Worm (Caenorhabditis elegans) whole organism, early embryonic: Measurements from ENCODE around the gene tmed-12.
"Not testable (repeated sequence)": the region's sequence is repeated elsewhere in the genome, so short reads cannot be mapped to it uniquely, and the experiment has no call there.

ENCODE experiments used
- B0310.2 ChIP-seq: sonication (generic microtip); optimal IDR thresholded peaks from 2 replicates; lab custom pipeline; 2016; ENCODE audit warnings: mild to moderate bottlenecking, missing genetic modification characterization, missing compliant biosample characterization
- F13C5.2 ChIP-seq: sonication (generic microtip); optimal IDR thresholded peaks from 2 replicates; lab custom pipeline; 2017; ENCODE audit warnings: mild to moderate bottlenecking, missing genetic modification characterization, inconsistent platforms, missing compliant biosample characterization
- aly-1 ChIP-seq: sonication (generic microtip); optimal IDR thresholded peaks from 2 replicates; lab custom pipeline; 2016; ENCODE audit warnings: missing genetic modification characterization, missing compliant biosample characterization
- ama-1 ChIP-seq: fragments of 150-350 bp; optimal IDR thresholded peaks from 2 replicates; lab custom pipeline; 2014
- ceh-13 ChIP-seq: fragments of 200-800 bp; sonication (Bioruptor generic); optimal IDR thresholded peaks from 2 replicates; lab custom pipeline; 2018; ENCODE audit warnings: mild to moderate bottlenecking, missing genetic modification characterization, missing compliant biosample characterization
- ceh-36 ChIP-seq: sonication (generic microtip); optimal IDR thresholded peaks from 2 replicates; lab custom pipeline; 2016; ENCODE audit warnings: missing genetic modification characterization, inconsistent platforms, missing compliant biosample characterization
- ets-7 ChIP-seq: sonication (generic microtip); optimal IDR thresholded peaks from 2 replicates; lab custom pipeline; 2016; ENCODE audit warnings: missing genotype, missing genetic modification characterization, missing compliant biosample characterization
- flt-1 ChIP-seq: fragments of 200-800 bp; sonication (Bioruptor generic); IDR thresholded peaks from 2 replicates; pipeline ENCODE4 v1.3.6; 2022; ENCODE audit warnings: missing genetic modification characterization, missing compliant biosample characterization
- hmbx-1 ChIP-seq: sonication (generic microtip); optimal IDR thresholded peaks from 2 replicates; lab custom pipeline; 2016; ENCODE audit warnings: mild to moderate bottlenecking, missing genetic modification characterization, missing compliant biosample characterization
- hmg-4 ChIP-seq: fragments of 200-800 bp; sonication (Bioruptor generic); optimal IDR thresholded peaks from 2 replicates; lab custom pipeline; 2018; ENCODE audit warnings: mild to moderate bottlenecking, missing genetic modification characterization, missing compliant biosample characterization
- hnd-1 ChIP-seq: sonication (generic microtip); optimal IDR thresholded peaks from 2 replicates; lab custom pipeline; 2016; ENCODE audit warnings: missing genetic modification characterization, missing compliant biosample characterization
- pes-1 ChIP-seq: fragments of 200-800 bp; sonication (Bioruptor generic); IDR thresholded peaks from 2 replicates; pipeline ENCODE4 v1.3.6; 2022; ENCODE audit warnings: missing genetic modification reagents, missing genetic modification characterization, missing compliant biosample characterization
- scrt-1 ChIP-seq: fragments of 200-800 bp; sonication (Bioruptor generic); IDR thresholded peaks from 2 replicates; pipeline ENCODE4 v1.3.6; 2022; ENCODE audit warnings: missing genetic modification characterization, missing compliant biosample characterization
- sea-1 ChIP-seq: fragments of 200-800 bp; sonication (Bioruptor generic); conservative IDR thresholded peaks from 2 replicates; pipeline ENCODE4 v1.3.6; 2022; ENCODE audit warnings: missing genetic modification characterization, missing compliant biosample characterization
- tbx-11 ChIP-seq: fragments of 200-800 bp; sonication (Bioruptor generic); IDR thresholded peaks from 2 replicates; pipeline ENCODE4 v1.3.6; 2022; ENCODE audit warnings: missing genetic modification characterization, missing compliant biosample characterization
- tbx-37 ChIP-seq: fragments of 200-800 bp; sonication (Bioruptor generic); conservative IDR thresholded peaks from 2 replicates; pipeline ENCODE4 v1.3.6; 2022; ENCODE audit warnings: missing genetic modification reagents, missing genetic modification characterization, missing compliant biosample characterization
- tra-4 ChIP-seq: sonication (generic microtip); optimal IDR thresholded peaks from 2 replicates; lab custom pipeline; 2017; ENCODE audit warnings: missing genetic modification characterization, missing compliant biosample characterization

Gene tmed-12

DNA sequence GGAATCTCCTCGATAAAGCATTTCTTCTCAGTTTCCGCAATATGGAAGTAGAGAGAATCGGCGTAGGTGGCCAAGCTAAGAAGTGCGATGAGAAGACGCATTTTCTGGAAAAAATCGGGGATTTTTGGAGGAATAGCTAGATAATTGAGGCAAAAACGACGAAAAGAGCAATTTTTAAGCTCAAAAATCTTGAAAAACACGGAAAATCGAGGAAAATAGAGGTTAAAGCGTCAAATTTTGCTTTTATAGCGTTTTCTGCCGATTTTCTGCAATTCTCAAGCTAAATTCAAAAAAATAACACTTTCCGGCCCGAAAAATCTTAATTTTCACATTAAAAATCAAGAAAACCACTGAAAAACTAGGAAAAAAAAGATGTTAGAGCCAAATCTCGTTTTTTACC is at the start of gene tmed-12:
Gene tmed-12 (minus strand): TSS at position 101 of the 400 bp plus-strand sequence.
- not testable (repeated sequence) for TF ChIP-seq ceh-36 (tag; lab: Kevin White, UChicago); sea-1 (GFP tag; lab: Robert Waterston, UW); aly-1

DNA sequence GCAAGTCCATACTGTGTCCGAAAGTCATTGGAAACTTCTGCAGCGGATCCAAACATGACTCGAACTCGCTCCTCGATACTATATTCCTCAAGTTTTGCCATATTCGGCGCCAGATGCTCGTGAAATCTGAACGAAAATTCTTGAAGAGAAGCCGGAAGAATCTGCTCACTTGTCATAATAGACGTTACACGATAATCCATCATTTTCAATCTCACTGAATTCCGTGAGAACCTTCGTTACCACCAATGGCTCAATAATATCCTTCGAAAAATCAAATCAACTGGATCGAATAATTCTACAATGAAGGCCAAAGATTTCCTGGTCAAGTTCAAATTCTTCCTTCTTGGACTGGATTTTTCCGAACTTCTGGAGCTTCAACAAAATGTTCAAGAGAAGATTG is 48.2 kb upstream of the tmed-12 start, which contains the start of gene Y73B3B.1:
Gene Y73B3B.1 (minus strand): TSS at position 101 of the 400 bp plus-strand sequence.
- not testable (repeated sequence) for TF ChIP-seq ets-7 (tag; lab: Kevin White, UChicago); ceh-13; scrt-1 (GFP tag; lab: Robert Waterston, UW)

DNA sequence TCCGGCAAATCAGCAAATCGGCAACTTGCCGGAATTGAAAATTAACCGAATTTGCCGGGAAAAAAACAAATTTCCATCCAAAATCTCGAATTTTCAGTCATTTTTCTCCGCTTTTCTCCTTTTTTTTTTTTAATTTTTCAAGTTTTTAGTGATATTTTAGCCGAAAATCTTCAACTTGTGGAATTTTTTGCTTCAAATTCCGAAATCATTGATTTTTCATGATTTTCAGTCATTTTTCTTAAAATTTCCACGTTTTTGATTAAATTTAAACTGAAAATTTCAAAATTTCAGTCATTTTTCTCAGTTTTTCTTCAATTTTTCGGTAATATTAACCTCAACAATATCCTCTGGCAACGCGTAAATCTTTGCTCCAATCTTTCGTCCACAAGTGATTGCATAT is 46.8 kb upstream of the tmed-12 start, which contains the start of gene Y73B3B.3:
Gene Y73B3B.3 (plus strand): TSS at position 301 of the 400 bp plus-strand sequence.
- TF ChIP-seq ama-1 (lab: Kevin White, UChicago); ets-7 (tag; lab: Kevin White, UChicago); tra-4 (tag; lab: Kevin White, UChicago): not testable (repeated sequence)

DNA sequence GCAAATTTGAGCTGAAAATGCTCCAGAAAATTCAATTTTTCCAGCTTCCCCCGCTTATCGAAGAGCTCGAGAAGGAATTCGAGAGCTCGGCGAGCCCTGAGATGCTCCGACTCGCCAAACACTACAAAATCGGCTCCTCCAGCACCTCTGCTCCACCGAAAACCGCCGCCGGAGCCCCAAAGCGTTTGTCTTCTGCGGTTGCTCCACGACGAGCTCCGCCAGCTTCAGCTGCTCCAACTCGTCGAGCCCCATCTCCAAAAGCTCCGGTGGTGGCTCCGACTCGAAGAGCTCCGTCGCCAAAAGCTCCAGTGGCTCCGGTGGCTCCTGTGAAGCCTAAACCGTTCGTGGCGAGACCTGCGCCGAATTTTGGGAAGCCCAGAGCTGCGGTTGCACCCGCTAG is 33.5 kb upstream of the tmed-12 start:
- TF ChIP-seq ets-7 (tag; lab: Kevin White, UChicago) = no peak
- no peak for TF ChIP-seq aly-1

DNA sequence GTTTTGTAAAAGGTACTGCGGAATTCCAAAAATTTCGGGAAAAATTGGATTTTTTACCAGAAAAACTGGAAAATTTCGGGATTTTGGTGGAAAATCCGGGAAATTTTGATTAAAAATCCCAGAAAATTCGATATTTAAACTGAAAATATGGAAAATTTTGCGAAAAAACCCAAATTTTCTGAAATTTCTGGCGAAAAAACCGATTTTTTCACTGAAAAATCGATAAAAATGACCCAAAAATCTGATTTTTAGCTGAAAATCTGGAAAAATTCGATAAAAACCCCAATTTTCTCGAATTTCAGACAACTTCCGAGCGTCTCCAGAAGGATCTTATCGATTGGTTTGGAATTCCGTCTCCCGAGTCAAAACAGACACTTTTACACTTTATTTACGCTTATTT is 29.6 kb upstream of the tmed-12 start, which contains the start of gene T08D2.8:
Gene T08D2.8 (plus strand): TSS at position 301 of the 400 bp plus-strand sequence.
- TF ChIP-seq sea-1 (GFP tag; lab: Robert Waterston, UW) (no peak), tbx-37 (GFP tag; lab: Robert Waterston, UW) (no peak), aly-1 (no peak), pes-1 (GFP tag; lab: Robert Waterston, UW) (no peak), tbx-11 (GFP tag; lab: Robert Waterston, UW) (no peak), ceh-13 (no peak), ama-1 (lab: Kevin White, UChicago) (no peak), F13C5.2 (no peak)

DNA sequence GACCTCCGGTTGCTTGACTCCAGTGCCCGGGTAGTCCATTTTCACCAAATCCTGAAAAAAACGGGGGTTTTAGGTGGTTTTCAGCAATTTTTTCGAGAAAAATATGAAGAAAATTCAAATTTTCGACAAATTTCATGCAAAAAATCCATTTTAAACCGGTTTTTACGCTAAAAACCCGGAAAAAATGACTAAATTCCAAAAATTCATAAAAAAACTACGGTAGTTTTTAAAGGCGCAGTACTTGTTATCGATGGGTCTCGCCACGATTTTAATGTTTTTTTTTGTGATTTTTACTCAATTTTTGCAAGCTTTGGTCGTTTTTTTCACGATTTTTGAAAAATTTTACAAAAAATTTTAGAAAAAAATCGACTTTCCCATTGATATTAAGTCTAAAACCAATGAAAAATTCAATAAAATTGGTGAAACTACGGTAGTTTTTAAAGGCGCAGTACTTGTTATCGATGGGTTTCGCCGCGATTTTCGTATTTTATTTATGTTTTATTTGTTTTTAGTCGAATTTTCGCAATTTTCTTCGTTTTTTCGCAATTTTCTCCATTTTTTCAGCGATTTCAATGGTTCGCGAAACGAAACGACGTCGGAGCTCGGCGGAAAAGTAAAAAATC is 19.3 kb upstream of the tmed-12 start, which contains the start of the genes T08D2.6 and chkr-1:
Gene T08D2.6 (minus strand): TSS at position 51 of the 623 bp plus-strand sequence.
Gene chkr-1 (plus strand): TSS at position 573 of the 623 bp plus-strand sequence.
- TF ChIP-seq aly-1; ceh-36 (tag; lab: Kevin White, UChicago); flt-1: not testable (repeated sequence)

DNA sequence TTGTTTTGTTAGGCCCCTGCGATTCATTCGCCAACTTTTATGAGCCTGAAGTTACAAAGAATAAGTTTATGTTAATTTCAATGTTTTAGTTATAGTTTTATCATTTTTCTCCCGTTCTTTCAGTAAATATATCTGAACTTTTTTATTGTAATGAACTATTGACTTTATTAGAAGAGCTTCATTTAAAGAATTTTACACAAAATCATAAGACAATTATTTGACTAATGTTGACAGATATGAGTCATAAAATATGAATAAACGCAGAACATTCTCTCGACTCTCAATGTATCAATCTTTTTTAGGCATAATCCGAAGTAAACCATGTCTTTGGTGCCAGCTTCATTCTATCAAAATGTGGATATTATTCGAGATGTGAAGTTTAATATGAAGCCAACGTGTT is 14.1 kb upstream of the tmed-12 start, which contains the start of the genes T08D2.5 and T08D2.4:
Gene T08D2.5 (plus strand): TSS at position 301 of the 400 bp plus-strand sequence.
Gene T08D2.4 (plus strand): TSS at position 322 of the 400 bp plus-strand sequence.
- TF ChIP-seq tra-4 (tag; lab: Kevin White, UChicago) (no peak), F13C5.2 (no peak), sea-1 (GFP tag; lab: Robert Waterston, UW) (no peak), hmbx-1 (no peak), ceh-36 (tag; lab: Kevin White, UChicago) (no peak), ama-1 (lab: Kevin White, UChicago) (no peak), tbx-37 (GFP tag; lab: Robert Waterston, UW) (no peak), ceh-13 (no peak), aly-1 (no peak), hmg-4 (no peak), tbx-11 (GFP tag; lab: Robert Waterston, UW) (no peak), scrt-1 (GFP tag; lab: Robert Waterston, UW) (no peak), hnd-1 (tag; lab: Kevin White, UChicago) (no peak), pes-1 (GFP tag; lab: Robert Waterston, UW) (no peak), ets-7 (tag; lab: Kevin White, UChicago) (no peak), B0310.2 (tag; lab: Kevin White, UChicago) (no peak), flt-1 (no peak)

DNA sequence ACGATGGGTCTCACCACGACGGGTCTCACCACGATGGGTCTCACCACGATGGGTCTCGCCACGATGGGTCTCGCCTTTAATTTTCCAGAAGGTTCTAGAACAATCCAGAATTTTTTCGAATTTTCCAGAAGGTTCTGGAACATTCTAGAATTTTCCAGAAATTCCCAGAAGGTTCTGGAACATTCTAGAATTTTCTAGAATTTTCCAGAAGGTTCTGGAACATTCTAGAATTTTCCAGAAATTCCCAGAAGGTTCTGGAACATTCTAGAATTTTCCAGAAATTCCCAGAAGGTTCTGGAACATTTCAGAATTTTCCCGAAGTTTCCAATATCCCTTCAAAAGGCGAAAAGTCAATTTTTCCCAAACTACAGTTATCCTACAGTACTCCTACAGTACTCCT is 6.6 kb upstream of the tmed-12 start:
- 0 out of 2 replicates have a peak, but pooled peaks have one; percentile 26 for TF ChIP-seq pes-1 (GFP tag; lab: Robert Waterston, UW)

DNA sequence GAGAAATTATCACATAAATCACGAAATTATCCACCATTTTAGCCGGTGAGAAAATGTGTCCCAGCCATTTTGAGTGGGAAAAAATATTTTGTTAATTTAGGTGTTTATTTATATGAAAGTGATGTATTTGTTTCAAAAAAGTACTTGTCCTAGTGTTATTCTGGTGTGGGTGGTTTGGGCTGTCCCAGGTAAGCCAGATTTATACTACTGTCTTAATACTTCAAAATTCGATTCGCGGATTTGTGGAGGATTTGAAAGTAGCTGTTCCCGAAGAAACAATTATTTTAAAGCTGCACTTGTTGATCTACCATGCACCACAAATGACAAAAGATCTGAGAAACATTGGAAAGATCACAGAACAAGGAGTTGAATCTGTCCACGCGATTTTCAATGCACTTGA is 15.1 kb downstream of the tmed-12 start, which contains the start of gene Y73B3A.11:
Gene Y73B3A.11 (plus strand): TSS at position 301 of the 400 bp plus-strand sequence.
- no peak for TF ChIP-seq hnd-1 (tag; lab: Kevin White, UChicago)
- no peak for TF ChIP-seq B0310.2 (tag; lab: Kevin White, UChicago)
- TF ChIP-seq ceh-13 = no peak
- TF ChIP-seq scrt-1 (GFP tag; lab: Robert Waterston, UW) = no peak
- no peak for TF ChIP-seq sea-1 (GFP tag; lab: Robert Waterston, UW)
